Fruit fly (Drosophila melanogaster) whole organism, embryonic: ENCODE measurements around the gene CG1801.

Source experiments
- Asciz ChIP-seq: fragments of 200-800 bp; sonication (Bioruptor generic); optimal IDR thresholded peaks from 2 replicates; lab custom pipeline; 2017; ENCODE audit warnings: missing biosample characterization, mild to moderate bottlenecking, missing genetic modification characterization, missing genetic modification reagents
- BtbVII ChIP-seq: fragments of 200-800 bp; sonication (Bioruptor generic); optimal IDR thresholded peaks from 3 replicates; lab custom pipeline; 2017; ENCODE audit warnings: missing biosample characterization, mild to moderate bottlenecking, missing genetic modification characterization
- CG11085 ChIP-seq: fragments of 200-800 bp; sonication (Bioruptor generic); IDR thresholded peaks from 2 replicates; pipeline ENCODE4 v1.3.6; 2022; ENCODE audit warnings: missing biosample characterization, missing genetic modification characterization
- CG12155 ChIP-seq: fragments of 200-800 bp; sonication (Bioruptor generic); optimal IDR thresholded peaks from 3 replicates; lab custom pipeline; 2016; ENCODE audit warnings: missing biosample characterization, missing genetic modification characterization
- CG14014 ChIP-seq: fragments of 200-800 bp; sonication (Bioruptor generic); IDR thresholded peaks from 2 replicates; pipeline ENCODE4 v1.3.6; 2022; ENCODE audit warnings: missing biosample characterization, missing genetic modification characterization
- CG14050 ChIP-seq: fragments of 200-800 bp; sonication (Bioruptor generic); IDR thresholded peaks from 3 replicates; pipeline ENCODE4 v1.3.6; 2022; ENCODE audit warnings: missing biosample characterization, missing genetic modification characterization
- CG14860 ChIP-seq: fragments of 200-800 bp; sonication (Bioruptor generic); IDR thresholded peaks from 3 replicates; pipeline ENCODE4 v1.3.6; 2022; ENCODE audit warnings: missing biosample characterization, missing genetic modification characterization; ENCODE audit not compliant: partially characterized antibody
- CG17361 ChIP-seq: fragments of 200-800 bp; sonication (Bioruptor generic); IDR thresholded peaks from 3 replicates; pipeline ENCODE4 v1.3.6; 2022; ENCODE audit warnings: missing biosample characterization, missing genetic modification characterization
- CG2202 ChIP-seq: fragments of 200-800 bp; sonication (Bioruptor generic); optimal IDR thresholded peaks from 2 replicates; lab custom pipeline; 2018; ENCODE audit warnings: missing biosample characterization, mild to moderate bottlenecking, missing genetic modification characterization
- CG31441 ChIP-seq: fragments of 200-800 bp; sonication (Bioruptor generic); IDR thresholded peaks from 2 replicates; pipeline ENCODE4 v1.3.6; 2022; ENCODE audit warnings: missing biosample characterization, missing genetic modification characterization
- CG32772 ChIP-seq: fragments of 200-800 bp; sonication (Bioruptor generic); IDR thresholded peaks from 2 replicates; pipeline ENCODE4 v1.3.6; 2022; ENCODE audit warnings: missing biosample characterization, missing genetic modification characterization
- CG3281 ChIP-seq: fragments of 200-800 bp; sonication (Bioruptor generic); optimal IDR thresholded peaks from 3 replicates; lab custom pipeline; 2017; ENCODE audit warnings: missing biosample characterization, mild to moderate bottlenecking, missing genetic modification characterization
- CG34224 ChIP-seq: fragments of 200-800 bp; sonication (Bioruptor generic); IDR thresholded peaks from 3 replicates; pipeline ENCODE4 v1.3.6; 2022; ENCODE audit warnings: missing biosample characterization, missing genetic modification characterization; ENCODE audit not compliant: partially characterized antibody
- CG3847 ChIP-seq: fragments of 200-800 bp; sonication (Bioruptor generic); IDR thresholded peaks from 2 replicates; pipeline ENCODE4 v1.3.6; 2022; ENCODE audit warnings: missing biosample characterization, missing genetic modification characterization
- CG4424 ChIP-seq: fragments of 200-800 bp; sonication (Bioruptor generic); optimal IDR thresholded peaks from 3 replicates; lab custom pipeline; 2016; ENCODE audit warnings: missing biosample characterization, missing genetic modification characterization
- CG4617 ChIP-seq: fragments of 200-800 bp; sonication (Bioruptor generic); optimal IDR thresholded peaks from 3 replicates; lab custom pipeline; 2016; ENCODE audit warnings: missing biosample characterization, missing genetic modification characterization, borderline replicate concordance
- CG6813 ChIP-seq: fragments of 200-800 bp; sonication (Bioruptor generic); optimal IDR thresholded peaks from 2 replicates; lab custom pipeline; 2017; ENCODE audit warnings: missing biosample characterization, missing genetic modification characterization, mild to moderate bottlenecking, moderate library complexity, missing genetic modification reagents
- CG7839 ChIP-seq: fragments of 200-800 bp; sonication (Bioruptor generic); optimal IDR thresholded peaks from 3 replicates; lab custom pipeline; 2018; ENCODE audit warnings: missing biosample characterization, mild to moderate bottlenecking, missing genetic modification characterization, moderate library complexity
- CG8089 ChIP-seq: fragments of 200-800 bp; sonication (Bioruptor generic); optimal IDR thresholded peaks from 3 replicates; lab custom pipeline; 2016; ENCODE audit warnings: missing biosample characterization, missing genetic modification characterization
- CG9797 ChIP-seq: fragments of 200-800 bp; sonication (Bioruptor generic); optimal IDR thresholded peaks from 3 replicates; lab custom pipeline; 2018; ENCODE audit warnings: missing biosample characterization, mild to moderate bottlenecking, missing genetic modification characterization
- Dek ChIP-seq: fragments of 200-800 bp; sonication (Bioruptor generic); optimal IDR thresholded peaks from 3 replicates; lab custom pipeline; 2019; ENCODE audit warnings: missing biosample characterization, mild to moderate bottlenecking, missing genetic modification characterization, moderate library complexity
- Doc3 ChIP-seq: fragments of 200-800 bp; sonication (Bioruptor generic); IDR thresholded peaks from 3 replicates; pipeline ENCODE4 v1.3.6; 2022; ENCODE audit warnings: missing biosample characterization, missing genetic modification characterization; ENCODE audit not compliant: partially characterized antibody
- Ets65A ChIP-seq: fragments of 200-800 bp; sonication (Bioruptor generic); peaks from one replicate; lab custom pipeline; 2016; ENCODE audit warnings: missing biosample characterization, missing genetic modification characterization
- Fer1 ChIP-seq: fragments of 200-800 bp; sonication (Bioruptor generic); optimal IDR thresholded peaks from 2 replicates; lab custom pipeline; 2017; ENCODE audit warnings: missing biosample characterization, mild to moderate bottlenecking, missing genetic modification characterization
- Hey ChIP-seq: fragments of 200-800 bp; sonication (Bioruptor generic); optimal IDR thresholded peaks from 3 replicates; lab custom pipeline; 2018; ENCODE audit warnings: missing biosample characterization, mild to moderate bottlenecking, missing genetic modification characterization
- Hmr ChIP-seq: fragments of 200-800 bp; sonication (Bioruptor generic); optimal IDR thresholded peaks from 3 replicates; lab custom pipeline; 2017; ENCODE audit warnings: mild to moderate bottlenecking, missing biosample characterization, missing genetic modification reagents, missing genetic modification characterization
- Hmx ChIP-seq: fragments of 200-800 bp; sonication (Bioruptor generic); optimal IDR thresholded peaks from 2 replicates; lab custom pipeline; 2016; ENCODE audit warnings: missing biosample characterization, missing genetic modification characterization
- Lim3 ChIP-seq: fragments of 200-800 bp; sonication (Bioruptor generic); IDR thresholded peaks from 2 replicates; pipeline ENCODE4 v1.3.6; 2022; ENCODE audit warnings: missing biosample characterization, missing genetic modification characterization
- NFAT ChIP-seq: fragments of 200-800 bp; sonication (Bioruptor generic); IDR thresholded peaks from 2 replicates; pipeline ENCODE4 v1.3.6; 2022; ENCODE audit warnings: missing biosample characterization, missing genetic modification characterization
- Nf-YB ChIP-seq: fragments of 200-800 bp; sonication (Bioruptor generic); optimal IDR thresholded peaks from 3 replicates; lab custom pipeline; 2019; ENCODE audit warnings: missing biosample characterization, mild to moderate bottlenecking, missing genetic modification characterization, moderate library complexity
- Ptx1 ChIP-seq: fragments of 200-800 bp; sonication (Bioruptor generic); IDR thresholded peaks from 2 replicates; pipeline ENCODE4 v1.3.6; 2022; ENCODE audit warnings: missing biosample characterization, missing genetic modification characterization
- ab ChIP-seq: fragments of 200-800 bp; sonication (Bioruptor generic); optimal IDR thresholded peaks from 2 replicates; lab custom pipeline; 2016; ENCODE audit warnings: missing biosample characterization, missing genetic modification characterization
- ash1 ChIP-seq: fragments of 200-800 bp; sonication (Bioruptor generic); optimal IDR thresholded peaks from 2 replicates; lab custom pipeline; 2018; ENCODE audit warnings: missing biosample characterization, mild to moderate bottlenecking, missing genetic modification characterization
- br ChIP-seq: fragments of >200 bp; optimal IDR thresholded peaks from 2 replicates; lab custom pipeline; 2017
- corto ChIP-seq: fragments of 200-800 bp; sonication (Bioruptor generic); optimal IDR thresholded peaks from 2 replicates; lab custom pipeline; 2016; ENCODE audit warnings: missing biosample characterization, mild to moderate bottlenecking, missing genetic modification characterization, moderate library complexity
- gfzf ChIP-seq: fragments of 200-800 bp; sonication (Bioruptor generic); optimal IDR thresholded peaks from 2 replicates; lab custom pipeline; 2016; ENCODE audit warnings: missing biosample characterization, mild to moderate bottlenecking, missing genetic modification characterization, moderate library complexity
- kay ChIP-seq: fragments of 200-800 bp; sonication (Bioruptor generic); optimal IDR thresholded peaks from 2 replicates; lab custom pipeline; 2016; ENCODE audit warnings: missing biosample characterization, missing genetic modification characterization
- klu ChIP-seq: fragments of 200-800 bp; sonication (Bioruptor generic); IDR thresholded peaks from 2 replicates; pipeline ENCODE4 v1.3.6; 2022; ENCODE audit warnings: missing biosample characterization, missing genetic modification characterization
- nerfin-1 ChIP-seq: fragments of 200-800 bp; sonication (Bioruptor generic); optimal IDR thresholded peaks from 3 replicates; lab custom pipeline; 2019; ENCODE audit warnings: missing biosample characterization, mild to moderate bottlenecking, missing genetic modification characterization, moderate library complexity
- nerfin-2 ChIP-seq: fragments of 200-800 bp; sonication (Bioruptor generic); IDR thresholded peaks from 2 replicates; pipeline ENCODE4 v1.3.6; 2022; ENCODE audit warnings: missing biosample characterization, missing genetic modification characterization; ENCODE audit not compliant: partially characterized antibody
- onecut ChIP-seq: fragments of 200-800 bp; sonication (Bioruptor generic); IDR thresholded peaks from 2 replicates; pipeline ENCODE4 v1.3.6; 2022; ENCODE audit warnings: missing biosample characterization, missing genetic modification characterization
- org-1 ChIP-seq: fragments of 200-800 bp; sonication (Bioruptor generic); optimal IDR thresholded peaks from 2 replicates; lab custom pipeline; 2017; ENCODE audit warnings: missing biosample characterization, missing genetic modification characterization
- p53 ChIP-seq: fragments of 200-800 bp; sonication (Bioruptor generic); optimal IDR thresholded peaks from 2 replicates; lab custom pipeline; 2016; ENCODE audit warnings: missing biosample characterization, missing genetic modification characterization
- pan ChIP-seq, 4 experiments: fragments of >200 bp in 3 of 4; fragments of 200-800 bp in 1 of 4; sonication (Bioruptor generic) in 1 of 4; optimal IDR thresholded peaks in 3 of 4; IDR thresholded peaks in 1 of 4; 2 replicates each; pipeline versions ENCODE4 v1.3.6 to Lab custom; 2017 to 2022; ENCODE audit warnings: missing biosample characterization in 2 of 4, missing genetic modification characterization in 2 of 4, mixed read lengths in 1 of 4
- pzg ChIP-seq: fragments of 200-800 bp; sonication (Bioruptor generic); optimal IDR thresholded peaks from 3 replicates; lab custom pipeline; 2018; ENCODE audit warnings: missing biosample characterization, mild to moderate bottlenecking, missing genetic modification characterization, moderate library complexity
- so ChIP-seq: fragments of 200-800 bp; sonication (Bioruptor generic); IDR thresholded peaks from 3 replicates; pipeline ENCODE4 v1.3.6; 2022; ENCODE audit warnings: missing biosample characterization, missing genetic modification characterization
- tap ChIP-seq: fragments of 200-800 bp; optimal IDR thresholded peaks from 3 replicates; lab custom pipeline; 2019; ENCODE audit warnings: missing biosample characterization, mild to moderate bottlenecking, missing genetic modification characterization, moderate library complexity
- wdn ChIP-seq: fragments of 200-800 bp; sonication (Bioruptor generic); IDR thresholded peaks from 2 replicates; pipeline ENCODE4 v1.3.6; 2022; ENCODE audit warnings: missing biosample characterization, missing genetic modification characterization
- zen2 ChIP-seq: fragments of 200-800 bp; sonication (Bioruptor generic); IDR thresholded peaks from 3 replicates; pipeline ENCODE4 v1.3.6; 2022; ENCODE audit warnings: missing biosample characterization, missing genetic modification characterization; ENCODE audit not compliant: partially characterized antibody

CG1801 gene

DNA sequence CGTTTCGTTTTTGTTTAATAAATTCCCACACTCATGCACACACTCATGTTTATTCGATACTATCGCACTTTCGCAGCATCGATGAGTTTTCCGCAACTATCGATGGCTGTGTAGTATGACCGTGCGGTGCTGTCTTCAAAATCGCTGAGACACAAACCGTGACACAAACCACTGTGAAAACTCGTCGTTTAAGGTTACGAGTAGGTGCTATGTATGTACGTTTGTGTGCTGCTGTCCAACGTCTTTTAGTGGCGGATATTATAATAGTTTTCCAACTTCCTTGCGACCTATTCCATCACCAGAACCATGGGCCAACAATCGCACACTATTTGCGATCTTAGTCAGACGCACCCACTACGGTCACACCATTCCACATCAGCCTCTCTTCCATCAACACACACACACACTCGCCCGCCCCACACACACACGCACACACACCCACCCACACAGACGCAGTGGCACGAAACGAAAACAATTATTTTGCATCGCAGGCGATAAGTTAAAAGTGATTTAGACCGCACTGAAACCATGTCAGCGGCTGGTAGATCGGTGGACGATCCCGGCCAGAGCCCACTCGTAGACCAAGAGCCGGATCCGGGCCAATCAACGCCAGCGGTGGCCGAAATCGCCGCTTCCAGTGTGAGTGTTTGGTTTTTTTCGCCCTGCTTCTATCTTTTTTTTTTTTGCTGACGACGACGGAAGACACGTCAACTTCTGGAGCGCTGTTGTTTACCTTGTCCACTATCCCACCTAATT is 6.8 kb upstream of the CG1801 start, which contains the start of the genes Dd and CG1486 (continued):
- TF ChIP-seq CG3847 (GFP tag; lab: Robert Waterston, UW) (peak; percentile 42; the same call in 1 of the 2 replicates), gfzf (GFP tag; lab: Kevin White, UChicago) (peak; percentile 94), onecut (no peak), pan (optimal IDR thresholded peaks at IDR 0.05; lab: Kevin White, UChicago) (no peak), pan (GFP tag; optimal IDR thresholded peaks at IDR 0.05 in 1 of 2, IDR thresholded peaks at IDR 0.05 in 1 of 2) (peak in 1 of 2 experiments; percentile 21), Hmx (no peak), kay (peak; percentile 55), klu (GFP tag; lab: Robert Waterston, UW) (no peak), Lim3 (GFP tag; lab: Robert Waterston, UW) (no peak), nerfin-2 (GFP tag; lab: Robert Waterston, UW) (peak; percentile 84), CG4424 (GFP tag; lab: Kevin White, UChicago) (peak; percentile 3), Doc3 (GFP tag; lab: Robert Waterston, UW) (peak; percentile 75), CG7839 (tag; lab: Kevin White, UChicago) (no peak), CG14014 (GFP tag; lab: Robert Waterston, UW) (no peak), ab (GFP tag; lab: Kevin White, UChicago) (no peak), ash1 (GFP tag; lab: Kevin White, UChicago) (no peak), CG14050 (GFP tag; lab: Robert Waterston, UW) (no peak), CG4617 (GFP tag; lab: Kevin White, UChicago) (peak; percentile 79), Hey (tag; lab: Kevin White, UChicago) (no peak), Ptx1 (GFP tag; lab: Robert Waterston, UW) (no peak), Ets65A (GFP tag; lab: Kevin White, UChicago) (peak; percentile 16), Hmr (GFP tag; lab: Kevin White, UChicago) (no peak), BtbVII (no peak), CG32772 (GFP tag; lab: Robert Waterston, UW) (no peak), CG12155 (GFP tag; lab: Kevin White, UChicago) (peak; percentile 67), CG2202 (tag; lab: Kevin White, UChicago) (no peak), corto (GFP tag; lab: Kevin White, UChicago) (no peak), p53 (no peak), CG31441 (GFP tag; lab: Robert Waterston, UW) (no peak), org-1 (GFP tag; lab: Kevin White, UChicago) (no peak), NFAT (GFP tag; lab: Robert Waterston, UW) (no peak), CG6813 (GFP tag; lab: Kevin White, UChicago) (no peak), so (no peak), zen2 (GFP tag; lab: Robert Waterston, UW) (peak; percentile 59; the same call in 2 of the 3 replicates), nerfin-1 (tag; lab: Kevin White, UChicago) (peak; percentile 82), CG17361 (no peak), wdn (GFP tag; lab: Robert Waterston, UW) (no peak), CG11085 (GFP tag; lab: Robert Waterston, UW) (no peak), CG3281 (GFP tag; lab: Kevin White, UChicago) (no peak), CG9797 (peak; percentile 98), CG8089 (GFP tag; lab: Kevin White, UChicago) (no peak), br (lab: Kevin White, UChicago) (no peak), pzg (peak; percentile 93), Asciz (GFP tag; lab: Kevin White, UChicago) (no peak), tap (no peak), CG34224 (GFP tag; lab: Robert Waterston, UW) (peak; percentile 74), Nf-YB (GFP tag; lab: Kevin White, UChicago) (no peak), CG14860 (peak; percentile 87), Dek (tag; lab: Kevin White, UChicago) (no peak), Fer1 (no peak)
